Worm (Caenorhabditis elegans) whole organism, L3 larva: ENCODE measurements around the gene K10B4.3.

ENCODE experiments used
- ZK546.5 ChIP-seq: sonication (generic microtip); optimal IDR thresholded peaks from 2 replicates; lab custom pipeline; 2017; ENCODE audit warnings: missing biosample characterization, missing genetic modification characterization
- ama-1 ChIP-seq: fragments of 150-350 bp; optimal IDR thresholded peaks from 2 replicates; lab custom pipeline; 2018
- ceh-16 ChIP-seq: sonication (generic microtip); optimal IDR thresholded peaks from 2 replicates; lab custom pipeline; 2017; ENCODE audit warnings: missing biosample characterization, missing genetic modification characterization
- egl-27 ChIP-seq: sonication (generic microtip); optimal IDR thresholded peaks from 4 replicates; lab custom pipeline; 2017; ENCODE audit warnings: missing biosample characterization, missing genetic modification reagents, missing genetic modification characterization
- fkh-10 ChIP-seq: sonication (generic microtip); optimal IDR thresholded peaks from 2 replicates; lab custom pipeline; 2017; ENCODE audit warnings: missing biosample characterization, missing genetic modification reagents, missing genetic modification characterization
- jun-1 ChIP-seq: fragments of 150-350 bp; optimal IDR thresholded peaks from 2 replicates; lab custom pipeline; 2014; ENCODE audit warnings: missing biosample characterization, missing genetic modification reagents, missing genetic modification characterization
- nhr-11 ChIP-seq: fragments of 150-350 bp; optimal IDR thresholded peaks from 2 replicates; lab custom pipeline; 2014; ENCODE audit warnings: missing biosample characterization, missing genetic modification characterization
- nhr-28 ChIP-seq: fragments of 150-350 bp; optimal IDR thresholded peaks from 2 replicates; lab custom pipeline; 2014; ENCODE audit warnings: missing biosample characterization, missing genetic modification characterization
- pqm-1 ChIP-seq: fragments of 150-350 bp; optimal IDR thresholded peaks from 2 replicates; lab custom pipeline; 2017; ENCODE audit warnings: missing biosample characterization, missing genetic modification characterization, inconsistent platforms
- skn-1 ChIP-seq: fragments of 150-350 bp; optimal IDR thresholded peaks from 2 replicates; lab custom pipeline; 2014; ENCODE audit warnings: missing biosample characterization, missing genetic modification characterization
- unc-39 ChIP-seq: sonication (generic microtip); optimal IDR thresholded peaks from 4 replicates; lab custom pipeline; 2017; ENCODE audit warnings: missing biosample characterization, missing genetic modification characterization
- unc-62 ChIP-seq: fragments of 150-350 bp; sonication (generic microtip); optimal IDR thresholded peaks from 4 replicates; lab custom pipeline; 2014; ENCODE audit warnings: missing biosample characterization, missing genetic modification reagents, missing genetic modification characterization
- ztf-4 ChIP-seq: fragments of 150-350 bp; optimal IDR thresholded peaks from 2 replicates; lab custom pipeline; 2014; ENCODE audit warnings: missing biosample characterization, missing genetic modification characterization

- TF ChIP-seq jun-1 (tag; lab: Kevin White, UChicago), result no peak
- TF ChIP-seq nhr-28 (tag; lab: Kevin White, UChicago), result no peak
- no peak for TF ChIP-seq ztf-4 (tag; lab: Kevin White, UChicago)
- TF ChIP-seq pqm-1 (tag; lab: Kevin White, UChicago), result no peak
- TF ChIP-seq nhr-11 (tag; lab: Kevin White, UChicago), result no peak
- no peak for TF ChIP-seq unc-62 (GFP tag; lab: Kevin White, UChicago)
- no peak for TF ChIP-seq unc-39
- TF ChIP-seq ama-1 (lab: Kevin White, UChicago), result no peak
- TF ChIP-seq ceh-16 (tag; lab: Kevin White, UChicago), result no peak
- TF ChIP-seq fkh-10 (GFP tag; lab: Kevin White, UChicago), result no peak
- TF ChIP-seq egl-27, result no peak
- no peak for TF ChIP-seq skn-1
- no peak for TF ChIP-seq ZK546.5 (tag; lab: Kevin White, UChicago)
Observed at ce11 chrII:124904-125303, 3.9 kb upstream of the K10B4.3 start, which contains the start of gene nmur-2.
